Fruit fly (Drosophila melanogaster): Measurements from ENCODE around the gene CG32591.

CG32591 gene

DNA sequence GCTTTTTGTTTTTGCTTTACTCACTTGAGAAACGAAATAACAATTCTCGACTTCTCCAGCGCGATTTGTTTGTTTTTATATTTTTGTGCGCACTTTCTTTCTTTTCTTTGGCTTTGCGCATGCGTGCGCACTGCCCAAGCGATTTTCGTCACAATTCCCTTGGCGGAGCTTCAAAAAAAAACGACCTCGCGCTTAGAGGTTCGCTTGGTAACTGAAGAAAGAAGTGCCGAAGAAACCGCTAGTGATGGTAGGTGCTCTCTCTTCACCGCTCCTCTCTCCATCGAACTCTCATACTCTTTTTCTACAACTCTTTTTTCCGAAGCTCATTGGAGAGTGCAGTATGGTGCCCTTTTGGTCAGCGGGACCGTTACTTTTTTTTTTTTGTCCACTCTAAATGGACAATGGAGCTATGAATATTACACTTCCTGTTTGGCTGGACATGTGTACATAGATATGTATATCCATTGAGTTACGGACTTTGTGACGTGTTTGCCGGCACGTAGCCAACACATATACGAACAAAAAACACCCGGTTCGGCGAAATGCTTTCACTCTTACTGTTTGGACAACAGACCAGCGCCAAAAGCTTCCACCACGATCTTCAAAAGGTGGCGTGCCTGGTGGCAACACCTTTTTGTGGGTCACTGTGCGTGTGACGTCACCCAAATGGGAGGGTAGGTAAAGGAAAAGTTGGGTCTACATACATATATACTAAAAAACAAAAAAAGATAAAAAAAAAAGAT, 5.3 kb downstream of the CG32591 start, which contains the start of gene CG9503:
CG9503 (minus strand) TSS at position 217 of the 743 bp plus-strand sequence.
- no peak for TF ChIP-seq noc (tag; optimal IDR thresholded peaks at IDR 0.05)

DNA sequence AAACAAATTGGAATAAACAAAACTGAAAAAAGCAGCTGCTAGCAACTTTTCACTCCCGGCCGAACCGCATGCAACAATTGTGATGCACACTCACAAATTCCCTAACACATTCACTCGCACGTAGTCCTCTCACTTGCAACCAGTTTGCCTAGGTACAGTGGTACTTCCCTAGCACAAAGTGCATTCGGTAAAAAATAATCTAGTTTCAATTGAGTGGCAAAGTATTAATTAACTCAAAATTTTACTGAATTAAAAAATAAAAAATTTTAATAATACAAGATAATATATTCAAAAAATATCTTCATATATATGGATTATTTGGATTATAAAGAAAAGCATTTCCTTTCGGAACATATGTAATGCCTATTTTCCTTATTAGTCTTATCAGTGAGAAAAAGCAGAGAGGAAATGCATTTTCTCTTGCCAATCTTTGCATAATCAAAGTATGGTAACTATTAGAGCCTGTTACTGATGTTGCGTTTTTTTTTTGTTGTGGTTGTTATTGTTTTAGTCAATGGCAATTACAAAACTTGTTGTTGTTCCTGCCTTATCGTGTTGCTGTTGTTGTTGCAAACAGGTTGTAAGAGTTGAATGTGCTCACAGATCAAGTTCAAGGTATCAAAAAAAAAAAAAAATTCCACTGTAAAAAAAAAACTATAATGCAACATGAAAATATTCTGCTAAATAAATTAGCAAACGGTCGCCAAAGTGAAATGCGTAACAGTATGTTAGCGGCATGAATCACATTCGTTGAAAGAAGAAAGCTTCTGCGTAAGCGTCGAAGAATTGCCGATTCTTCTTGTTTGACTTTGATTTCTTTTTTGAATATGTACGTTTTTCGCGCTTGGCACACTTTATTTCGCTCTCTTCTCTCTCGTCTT, 6.1 kb downstream of the CG32591 start:
- no peak for TF ChIP-seq noc (tag; optimal IDR thresholded peaks at IDR 0.05)

DNA sequence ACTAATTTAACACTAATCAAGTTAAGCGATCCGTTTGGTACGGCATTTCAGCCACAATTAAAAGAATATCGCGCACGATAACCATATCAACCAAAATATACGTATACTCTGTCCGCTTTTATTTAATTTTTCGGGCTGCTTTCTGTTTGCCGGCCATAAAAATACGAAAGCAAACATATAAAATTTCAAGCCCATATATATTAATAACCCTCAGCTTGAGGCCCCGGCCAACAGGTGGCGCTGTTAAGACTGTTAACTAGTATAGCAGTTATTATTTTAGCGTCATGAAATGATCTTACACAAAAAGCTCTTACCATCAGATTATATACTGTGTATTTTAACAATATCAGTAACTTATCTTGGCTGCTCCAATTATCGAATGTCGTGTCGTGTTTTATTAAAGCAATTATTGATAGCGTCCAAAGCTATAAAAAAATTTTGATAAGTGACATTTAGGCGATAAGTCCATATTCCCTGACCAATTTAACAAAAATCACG, 9.9 kb downstream of the CG32591 start, which contains the start of gene Eo:
Eo (minus strand) TSS at position 51 of the 498 bp plus-strand sequence.
- no peak for TF ChIP-seq noc (tag; optimal IDR thresholded peaks at IDR 0.05)

DNA sequence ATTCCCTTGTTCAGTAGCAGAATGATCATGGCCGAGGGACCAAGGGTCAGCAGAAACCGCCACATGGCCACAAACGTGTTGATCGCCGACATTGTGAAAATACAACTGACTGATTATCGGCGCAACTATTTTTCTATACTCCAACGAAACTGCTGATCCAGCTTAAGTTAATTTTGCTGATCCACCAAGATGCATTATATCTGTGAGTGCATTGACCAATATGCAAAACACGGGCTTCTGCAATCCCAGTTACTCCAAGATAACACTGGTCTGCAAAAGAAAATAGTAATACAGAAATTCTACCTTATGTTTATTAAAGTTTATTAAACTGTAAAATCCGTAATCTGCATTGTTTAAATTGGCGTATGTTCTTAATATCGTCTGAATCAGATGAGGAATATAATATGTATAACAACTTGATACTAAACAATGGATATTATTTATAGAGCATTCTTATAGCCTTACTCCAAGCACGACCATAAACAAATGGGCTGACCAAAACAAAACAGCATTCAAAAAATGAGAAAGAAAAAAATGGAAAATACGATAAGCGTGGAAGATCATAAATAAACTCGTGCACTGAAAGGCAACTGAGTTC, 14.9 kb downstream of the CG32591 start, which contains the start of gene CG12398:
CG12398 (minus strand) TSS at position 107 of the 598 bp plus-strand sequence.
- no peak for TF ChIP-seq noc (tag; optimal IDR thresholded peaks at IDR 0.05)

- no peak for TF ChIP-seq noc (tag; optimal IDR thresholded peaks at IDR 0.05)
Observed at dm6 chrX:14910464-14911349, 18.0 kb downstream of the CG32591 start, which contains the start of gene CG14406. CG14406 (minus strand) TSS chrX:14910845.

DNA sequence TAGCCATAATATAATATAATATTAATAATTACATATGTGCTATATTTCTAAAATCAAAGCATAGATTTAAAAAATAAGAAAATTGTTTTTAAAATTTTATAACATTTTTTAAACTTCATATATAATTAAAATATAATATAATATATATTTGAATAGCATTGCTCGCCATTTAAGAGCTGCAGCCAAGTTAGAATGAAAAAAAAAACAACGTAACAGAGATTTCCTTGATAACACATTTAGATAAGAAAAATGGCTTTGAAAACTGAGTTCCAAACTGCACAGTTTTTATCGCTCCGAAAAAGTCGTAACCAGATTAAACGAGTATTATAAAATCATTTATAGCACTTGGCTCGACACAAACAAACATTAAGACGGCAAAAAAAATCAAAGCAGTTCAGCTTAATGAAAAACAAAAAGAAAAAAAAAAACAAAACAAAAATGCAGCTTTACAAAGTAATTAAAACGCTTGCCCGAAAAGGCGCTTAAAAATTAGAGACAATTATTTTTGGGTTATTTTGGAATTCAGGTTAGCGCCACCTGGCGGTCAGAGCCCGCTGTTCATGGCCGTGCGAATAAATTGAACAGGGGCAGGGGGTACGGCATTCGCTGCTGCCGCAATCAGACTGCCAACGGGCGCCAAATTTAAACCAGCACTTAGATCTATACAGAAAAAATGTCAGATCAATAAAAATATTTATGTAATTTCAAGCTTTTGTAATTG, 18.9 kb downstream of the CG32591 start, which contains the start of gene fiz:
fiz (minus strand) TSS at position 51 of the 721 bp plus-strand sequence.
- no peak for TF ChIP-seq noc (tag; optimal IDR thresholded peaks at IDR 0.05)

- no peak for TF ChIP-seq noc (tag; optimal IDR thresholded peaks at IDR 0.05)
Observed at dm6 chrX:14909051-14909450, 19.7 kb downstream of the CG32591 start.

DNA sequence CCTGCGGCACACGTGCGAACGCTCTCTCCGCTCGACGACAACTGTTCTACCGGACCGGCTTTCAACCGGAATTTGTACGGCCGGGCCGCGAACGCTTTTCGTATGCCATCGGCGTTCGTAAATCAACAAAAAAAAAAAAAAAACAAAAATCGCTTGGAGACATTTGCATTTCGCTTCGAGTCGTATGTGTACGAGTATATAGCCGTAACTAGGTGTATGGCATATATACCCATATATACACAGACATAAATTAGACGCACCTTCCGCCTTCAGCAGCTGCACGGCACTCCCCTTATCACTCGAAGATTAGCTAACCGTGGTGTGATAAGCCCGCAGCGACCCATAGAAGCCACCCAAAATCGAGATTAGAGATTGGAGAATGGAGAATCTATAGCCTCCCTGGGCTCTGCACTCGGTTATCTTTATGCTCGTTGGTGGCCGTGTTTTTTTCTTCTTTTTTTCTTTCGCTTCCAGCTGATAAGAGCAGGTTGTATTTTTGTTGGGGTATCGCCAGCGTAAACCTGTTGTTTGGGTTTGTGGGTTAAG, 23.2 kb downstream of the CG32591 start, which contains the start of gene CG9512:
CG9512 (minus strand) TSS at position 51 of the 546 bp plus-strand sequence.
- peak; percentile 33 for TF ChIP-seq noc (tag; optimal IDR thresholded peaks at IDR 0.05)

- TF ChIP-seq noc (tag; optimal IDR thresholded peaks at IDR 0.05) = no peak
Observed at dm6 chrX:14897592-14897991, 31.2 kb downstream of the CG32591 start.

- TF ChIP-seq noc (tag; optimal IDR thresholded peaks at IDR 0.05) = no peak
Observed at dm6 chrX:14896791-14897190, 32.0 kb downstream of the CG32591 start, which contains the start of gene CG9514. CG9514 (minus strand) TSS chrX:14896891.

- TF ChIP-seq noc (tag; optimal IDR thresholded peaks at IDR 0.05) = no peak
Observed at dm6 chrX:14896310-14896709, 32.4 kb downstream of the CG32591 start.

DNA sequence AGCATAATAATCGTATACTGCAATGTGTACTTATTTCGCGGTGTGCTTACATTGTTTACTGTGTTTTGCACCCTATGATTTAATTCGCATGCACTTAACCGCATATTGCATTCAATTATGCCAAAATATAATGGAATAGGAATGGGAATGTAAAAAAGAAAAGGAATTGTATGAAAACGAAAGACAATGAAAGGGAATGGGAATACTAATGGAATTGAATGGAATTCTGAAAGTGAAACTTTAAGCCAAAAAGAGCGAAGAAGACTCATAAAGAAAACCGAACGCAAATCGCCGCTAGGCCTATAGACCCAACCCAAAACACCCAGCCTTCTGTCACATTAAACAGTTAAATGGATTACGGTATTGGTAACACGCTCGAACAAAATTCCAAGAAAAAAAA, 34.9 kb downstream of the CG32591 start:
- TF ChIP-seq noc (tag; optimal IDR thresholded peaks at IDR 0.05) = no peak

- no peak for TF ChIP-seq noc (tag; optimal IDR thresholded peaks at IDR 0.05)
Observed at dm6 chrX:14892303-14892702, 36.4 kb downstream of the CG32591 start.

DNA sequence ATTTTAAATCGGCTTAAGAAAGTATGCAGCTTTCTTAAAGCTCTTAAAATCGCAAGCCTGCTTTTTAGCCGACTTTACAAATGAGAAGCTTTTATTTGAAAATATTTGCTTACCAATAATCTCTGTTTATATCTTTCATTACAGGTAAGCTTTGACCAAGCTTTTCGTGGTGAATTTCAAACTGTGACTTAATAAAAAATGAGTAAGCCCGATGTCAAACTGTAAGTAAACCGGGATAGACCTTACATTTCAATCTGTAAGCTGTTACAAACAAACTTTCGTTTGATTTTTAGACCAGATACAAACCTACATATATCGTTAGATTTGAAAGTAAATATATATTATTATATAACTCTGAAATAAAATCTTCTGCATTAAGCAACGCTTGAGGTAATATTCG, 43.2 kb downstream of the CG32591 start:
- no peak for TF ChIP-seq noc (tag; optimal IDR thresholded peaks at IDR 0.05)

Data from whole organism, larva.